Fruit fly (Drosophila melanogaster) whole organism, embryonic: ENCODE data around the gene CG7378.

Experiments
- Atf6 ChIP-seq: fragments of 200-800 bp; sonication (Bioruptor generic); IDR thresholded peaks from 2 replicates; pipeline ENCODE4 v1.3.6; 2022; ENCODE audit warnings: missing biosample characterization, missing genetic modification characterization
- Blimp-1 ChIP-seq: fragments of 200-800 bp; sonication (Bioruptor generic); optimal IDR thresholded peaks from 3 replicates; lab custom pipeline; 2018; ENCODE audit warnings: missing biosample characterization, missing genetic modification characterization, mild to moderate bottlenecking, moderate library complexity, missing genetic modification reagents
- CG10565 ChIP-seq: fragments of 200-800 bp; sonication (Bioruptor generic); optimal IDR thresholded peaks from 3 replicates; lab custom pipeline; 2016; ENCODE audit warnings: missing biosample characterization, mild to moderate bottlenecking, missing genetic modification characterization
- CG11398 ChIP-seq: fragments of 200-800 bp; sonication (Bioruptor generic); optimal IDR thresholded peaks from 2 replicates; lab custom pipeline; 2016; ENCODE audit warnings: missing biosample characterization, missing genetic modification characterization
- CG13624 ChIP-seq: fragments of 200-800 bp; sonication (Bioruptor generic); optimal IDR thresholded peaks from 2 replicates; lab custom pipeline; 2016; ENCODE audit warnings: missing biosample characterization, missing genetic modification characterization
- CG13894 ChIP-seq: fragments of 200-800 bp; sonication (Bioruptor generic); optimal IDR thresholded peaks from 3 replicates; lab custom pipeline; 2018; ENCODE audit warnings: missing biosample characterization, mild to moderate bottlenecking, missing genetic modification characterization, moderate library complexity
- CG15011 ChIP-seq: fragments of 200-800 bp; sonication (Bioruptor generic); optimal IDR thresholded peaks from 3 replicates; lab custom pipeline; 2018; ENCODE audit warnings: missing biosample characterization, mild to moderate bottlenecking, missing genetic modification characterization
- CG15479 ChIP-seq: fragments of 200-800 bp; sonication (Bioruptor generic); optimal IDR thresholded peaks from 3 replicates; lab custom pipeline; 2019; ENCODE audit warnings: missing biosample characterization, mild to moderate bottlenecking, missing genetic modification characterization, moderate library complexity
- CG15601 ChIP-seq: fragments of 200-800 bp; sonication (Bioruptor generic); optimal IDR thresholded peaks from 3 replicates; lab custom pipeline; 2019; ENCODE audit warnings: missing biosample characterization, mild to moderate bottlenecking, missing genetic modification characterization, moderate library complexity
- CG34224 ChIP-seq: fragments of 200-800 bp; sonication (Bioruptor generic); IDR thresholded peaks from 3 replicates; pipeline ENCODE4 v1.3.6; 2022; ENCODE audit warnings: missing biosample characterization, missing genetic modification characterization; ENCODE audit not compliant: partially characterized antibody
- CG4360 ChIP-seq: fragments of 200-800 bp; sonication (Bioruptor generic); IDR thresholded peaks from 2 replicates; pipeline ENCODE4 v1.3.6; 2022; ENCODE audit warnings: missing biosample characterization, missing genetic modification characterization
- CG5180 ChIP-seq: fragments of 200-800 bp; sonication (Bioruptor generic); optimal IDR thresholded peaks from 3 replicates; lab custom pipeline; 2017; ENCODE audit warnings: missing biosample characterization, missing genetic modification characterization, mild to moderate bottlenecking, moderate library complexity, missing genetic modification reagents
- CG8290 ChIP-seq, 3 experiments: fragments of 200-800 bp; sonication (Bioruptor generic); optimal IDR thresholded peaks; 2 replicates each; lab custom pipeline; 2016 to 2019; ENCODE audit warnings: missing biosample characterization in 3 of 3, missing genetic modification characterization in 3 of 3, mild to moderate bottlenecking in 2 of 3, moderate library complexity in 1 of 3
- CG8359 ChIP-seq: fragments of 200-800 bp; sonication (Bioruptor generic); optimal IDR thresholded peaks from 2 replicates; lab custom pipeline; 2017; ENCODE audit warnings: missing biosample characterization, mild to moderate bottlenecking, missing genetic modification characterization, borderline replicate concordance
- CG8388 ChIP-seq: fragments of 200-800 bp; sonication (Bioruptor generic); optimal IDR thresholded peaks from 2 replicates; lab custom pipeline; 2019; ENCODE audit warnings: missing biosample characterization, mild to moderate bottlenecking, missing genetic modification characterization, moderate library complexity
- CG8924 ChIP-seq: fragments of 200-800 bp; optimal IDR thresholded peaks from 3 replicates; lab custom pipeline; 2019; ENCODE audit warnings: missing biosample characterization, mild to moderate bottlenecking, missing genetic modification characterization, moderate library complexity
- D19A ChIP-seq: fragments of 200-800 bp; optimal IDR thresholded peaks from 3 replicates; lab custom pipeline; 2019; ENCODE audit warnings: missing biosample characterization, mild to moderate bottlenecking, missing genetic modification characterization, moderate library complexity
- Deaf1 ChIP-seq: fragments of 200-800 bp; optimal IDR thresholded peaks from 3 replicates; lab custom pipeline; 2019; ENCODE audit warnings: missing biosample characterization, mild to moderate bottlenecking, missing genetic modification characterization, moderate library complexity
- H2.0 ChIP-seq: fragments of 200-800 bp; sonication (Bioruptor generic); IDR thresholded peaks from 2 replicates; pipeline ENCODE4 v1.3.6; 2022; ENCODE audit warnings: missing biosample characterization, missing genetic modification characterization
- HHEX ChIP-seq: fragments of 200-800 bp; sonication (Bioruptor generic); optimal IDR thresholded peaks from 3 replicates; lab custom pipeline; 2017; ENCODE audit warnings: missing biosample characterization, mild to moderate bottlenecking, missing genetic modification characterization, missing genetic modification reagents
- MTF-1 ChIP-seq: fragments of 200-800 bp; sonication (Bioruptor generic); optimal IDR thresholded peaks from 2 replicates; lab custom pipeline; 2018; ENCODE audit warnings: missing biosample characterization, mild to moderate bottlenecking, missing genetic modification characterization, borderline replicate concordance
- Med ChIP-seq: fragments of 200-800 bp; sonication (Bioruptor generic); peaks from one replicate; lab custom pipeline; 2016; ENCODE audit warnings: missing biosample characterization, missing genetic modification characterization, mild to moderate bottlenecking, inconsistent platforms, moderate library complexity
- Neu2 ChIP-seq: fragments of 200-800 bp; sonication (Bioruptor generic); optimal IDR thresholded peaks from 3 replicates; lab custom pipeline; 2016; ENCODE audit warnings: missing biosample characterization, missing genetic modification characterization, borderline replicate concordance
- Pdp1 ChIP-seq, 2 experiments: fragments of 200-800 bp; sonication (Bioruptor generic); optimal IDR thresholded peaks; 3 replicates each; lab custom pipeline; 2016; ENCODE audit warnings: missing biosample characterization in 2 of 2, missing genetic modification characterization in 2 of 2, mild to moderate bottlenecking in 1 of 2, moderate library complexity in 1 of 2
- Six4 ChIP-seq: fragments of 200-800 bp; sonication (Bioruptor generic); optimal IDR thresholded peaks from 2 replicates; lab custom pipeline; 2016; ENCODE audit warnings: missing biosample characterization, missing genetic modification characterization
- Stat92E ChIP-seq, 3 experiments: fragments of >200 bp in 2 of 3; fragments of 200-800 bp in 1 of 3; sonication (Bioruptor generic) in 1 of 3; optimal IDR thresholded peaks; 2 replicates each; lab custom pipeline; 2017 to 2019; ENCODE audit warnings: missing biosample characterization in 3 of 3, missing genetic modification characterization in 3 of 3, mild to moderate bottlenecking in 1 of 3, moderate library complexity in 1 of 3
- Trl ChIP-seq, 3 experiments: fragments of >200 bp in 2 of 3; fragments of 200-800 bp in 1 of 3; sonication (Bioruptor generic) in 1 of 3; optimal IDR thresholded peaks; 2 replicates in 1 of 3; 3 replicates in 2 of 3; lab custom pipeline; 2016 to 2017; ENCODE audit warnings: missing biosample characterization in 1 of 3, missing genetic modification characterization in 1 of 3
- bbx ChIP-seq: fragments of 200-800 bp; sonication (Bioruptor generic); IDR thresholded peaks from 2 replicates; pipeline ENCODE4 v1.3.6; 2022; ENCODE audit warnings: missing biosample characterization, missing genetic modification characterization; ENCODE audit not compliant: partially characterized antibody
- cg ChIP-seq: fragments of 200-800 bp; sonication (Bioruptor generic); optimal IDR thresholded peaks from 3 replicates; lab custom pipeline; 2019; ENCODE audit warnings: missing biosample characterization, mild to moderate bottlenecking, missing genetic modification characterization, moderate library complexity
- chm ChIP-seq: fragments of 200-800 bp; sonication (Bioruptor generic); IDR thresholded peaks from 2 replicates; pipeline ENCODE4 v1.3.6; 2022; ENCODE audit warnings: missing biosample characterization, missing genetic modification characterization
- ftz-f1 ChIP-seq: fragments of 200-800 bp; sonication (Bioruptor generic); optimal IDR thresholded peaks from 2 replicates; lab custom pipeline; 2016; ENCODE audit warnings: missing biosample characterization, missing genetic modification characterization
- kni ChIP-seq: fragments of 200-800 bp; sonication (Bioruptor generic); optimal IDR thresholded peaks from 3 replicates; lab custom pipeline; 2017; ENCODE audit warnings: mild to moderate bottlenecking, missing biosample characterization, missing genetic modification reagents, missing genetic modification characterization
- lab ChIP-seq: fragments of 200-800 bp; sonication (Bioruptor generic); optimal IDR thresholded peaks from 3 replicates; lab custom pipeline; 2017; ENCODE audit warnings: missing biosample characterization, missing genetic modification characterization, mild to moderate bottlenecking, moderate library complexity, missing genetic modification reagents
- nom ChIP-seq: fragments of 200-800 bp; sonication (Bioruptor generic); optimal IDR thresholded peaks from 2 replicates; lab custom pipeline; 2017; ENCODE audit warnings: missing biosample characterization, missing genetic modification characterization, mild to moderate bottlenecking, moderate library complexity, missing genetic modification reagents
- pb ChIP-seq: fragments of 200-800 bp; sonication (Bioruptor generic); optimal IDR thresholded peaks from 3 replicates; lab custom pipeline; 2016; ENCODE audit warnings: missing biosample characterization, missing genetic modification characterization
- ranshi ChIP-seq: fragments of 200-800 bp; sonication (Bioruptor generic); IDR thresholded peaks from 2 replicates; pipeline ENCODE4 v1.3.6; 2022; ENCODE audit warnings: missing biosample characterization, missing genetic modification characterization
- sd ChIP-seq: fragments of 200-800 bp; sonication (Bioruptor generic); optimal IDR thresholded peaks from 3 replicates; lab custom pipeline; 2018; ENCODE audit warnings: missing biosample characterization, mild to moderate bottlenecking, missing genetic modification characterization, moderate library complexity
- sna ChIP-seq: fragments of 200-800 bp; sonication (Bioruptor generic); IDR thresholded peaks from 2 replicates; pipeline ENCODE4 v1.3.6; 2022; ENCODE audit warnings: missing biosample characterization, missing genetic modification characterization; ENCODE audit not compliant: partially characterized antibody
- stc ChIP-seq: fragments of 200-800 bp; sonication (Bioruptor generic); IDR thresholded peaks from 2 replicates; pipeline ENCODE4 v1.3.6; 2022; ENCODE audit warnings: missing biosample characterization, missing genetic modification characterization
- wek ChIP-seq: fragments of 200-800 bp; sonication (Bioruptor generic); optimal IDR thresholded peaks from 3 replicates; lab custom pipeline; 2018; ENCODE audit warnings: missing biosample characterization, mild to moderate bottlenecking, missing genetic modification characterization, moderate library complexity

CG7378 gene

dm6 chrX:18929946-18930562 lies 29.8 kb downstream of the CG7378 start, which contains the start of gene CG43759 (continued):
- TF ChIP-seq MTF-1 (GFP tag; lab: Kevin White, UChicago), result peak; percentile 39
- no peak for TF ChIP-seq CG11398
- TF ChIP-seq Med (GFP tag; lab: Kevin White, UChicago), result peak; percentile 81
- TF ChIP-seq sd (tag; lab: Kevin White, UChicago), result peak; percentile 70
- TF ChIP-seq lab (GFP tag; lab: Kevin White, UChicago), result peak; percentile 1
- peak; percentile 30 for TF ChIP-seq Neu2
- peak; percentile 39 for TF ChIP-seq nom
- no peak for TF ChIP-seq CG15011
- peak; percentile 42 for TF ChIP-seq CG8924 (tag; lab: Kevin White, UChicago)
- peak; percentile 88 for TF ChIP-seq Deaf1 (tag; lab: Kevin White, UChicago)
- TF ChIP-seq CG10565 (GFP tag; lab: Kevin White, UChicago), result no peak
- TF ChIP-seq cg, result peak; percentile 63
- peak; percentile 0 for TF ChIP-seq wek
- peak; percentile 53 for TF ChIP-seq kni
- TF ChIP-seq chm, result peak; percentile 79
- TF ChIP-seq H2.0, result no peak
- TF ChIP-seq HHEX (GFP tag; lab: Kevin White, UChicago), result peak; percentile 3
- peak; percentile 8; the same call in 1 of the 2 replicates for TF ChIP-seq stc (GFP tag; lab: Robert Waterston, UW)
- TF ChIP-seq CG13894 (tag; lab: Kevin White, UChicago), result peak; percentile 57
- TF ChIP-seq CG8359 (GFP tag; lab: Kevin White, UChicago), result peak; percentile 0
- TF ChIP-seq Blimp-1 (GFP tag; lab: Kevin White, UChicago), result peak; percentile 7
- 0 out of 2 replicates have a peak, but pooled peaks have one; percentile 10 for TF ChIP-seq Atf6 (GFP tag; lab: Robert Waterston, UW)
- TF ChIP-seq D19A, result peak; percentile 7
- TF ChIP-seq CG15601 (tag; lab: Kevin White, UChicago), result peak; percentile 12
- no peak for TF ChIP-seq sna (GFP tag; lab: Robert Waterston, UW)
- TF ChIP-seq pb (GFP tag; lab: Kevin White, UChicago), result no peak
- TF ChIP-seq CG5180, result peak; percentile 99
- no peak for TF ChIP-seq CG8290 (GFP tag; optimal IDR thresholded peaks at IDR 0.05; lab: Kevin White, UChicago)
- TF ChIP-seq CG8290 (tag; optimal IDR thresholded peaks at IDR 0.05; lab: Kevin White, UChicago), result peak in 1 of 2 experiments; percentile 58
- peak in 1 of 2 experiments; percentile 1 for TF ChIP-seq Pdp1 (GFP tag; optimal IDR thresholded peaks at IDR 0.05; lab: Kevin White, UChicago)
- TF ChIP-seq bbx (GFP tag; lab: Robert Waterston, UW), result peak; percentile 70
- no peak for TF ChIP-seq ftz-f1 (GFP tag; lab: Kevin White, UChicago)
- TF ChIP-seq CG34224 (GFP tag; lab: Robert Waterston, UW), result 0 out of 3 replicates have a peak, but pooled peaks have one; percentile 12
- no peak for TF ChIP-seq CG13624 (GFP tag; lab: Kevin White, UChicago)
- 0 out of 2 replicates have a peak, but pooled peaks have one; percentile 9 for TF ChIP-seq ranshi (GFP tag; lab: Robert Waterston, UW)
- no peak for TF ChIP-seq Six4
- TF ChIP-seq CG8388 (GFP tag; lab: Kevin White, UChicago), result no peak

- TF ChIP-seq Stat92E (GFP tag; optimal IDR thresholded peaks at IDR 0.05; lab: Kevin White, UChicago) (no peak), CG15479 (GFP tag; lab: Kevin White, UChicago) (peak; percentile 50), Trl (optimal IDR thresholded peaks at IDR 0.05; lab: Kevin White, UChicago) (peak in 1 of 2 experiments; percentile 9), Trl (GFP tag; optimal IDR thresholded peaks at IDR 0.05; lab: Kevin White, UChicago) (no peak), CG4360 (GFP tag; lab: Robert Waterston, UW) (0 out of 2 replicates have a peak, but pooled peaks have one; percentile 13)
These were observed 30.7 kb downstream of the CG7378 start for dm6 chrX:18930868-18931267.
